Fruit fly (Drosophila melanogaster) whole organism, prepupa: ENCODE results near the gene CG32161.

ENCODE experiments used
- Blimp-1 ChIP-seq: fragments of 200-800 bp; sonication (Bioruptor generic); optimal IDR thresholded peaks from 3 replicates; lab custom pipeline; 2017; ENCODE audit warnings: missing biosample characterization, missing genetic modification characterization, mild to moderate bottlenecking, moderate library complexity, missing genetic modification reagents
- CG10631 ChIP-seq: fragments of 200-800 bp; sonication (Bioruptor generic); optimal IDR thresholded peaks from 2 replicates; lab custom pipeline; 2016; ENCODE audit warnings: missing biosample characterization, missing genetic modification characterization
- CG10669 ChIP-seq: fragments of 200-800 bp; sonication (Bioruptor generic); optimal IDR thresholded peaks from 3 replicates; lab custom pipeline; 2018; ENCODE audit warnings: missing biosample characterization, mild to moderate bottlenecking, missing genetic modification characterization, moderate library complexity
- CG11902 ChIP-seq: fragments of 200-800 bp; sonication (Bioruptor generic); optimal IDR thresholded peaks from 3 replicates; lab custom pipeline; 2016; ENCODE audit warnings: missing biosample characterization, missing genetic modification characterization
- CG15336 ChIP-seq: fragments of 200-800 bp; sonication (Bioruptor generic); IDR thresholded peaks from 2 replicates; pipeline ENCODE4 v1.3.6; 2022; ENCODE audit warnings: missing biosample characterization, missing genetic modification characterization
- CG1621 ChIP-seq: fragments of 200-800 bp; sonication (Bioruptor generic); optimal IDR thresholded peaks from 3 replicates; lab custom pipeline; 2018; ENCODE audit warnings: missing biosample characterization, mild to moderate bottlenecking, missing genetic modification characterization
- CG16779 ChIP-seq: fragments of 200-800 bp; sonication (Bioruptor generic); optimal IDR thresholded peaks from 3 replicates; lab custom pipeline; 2017; ENCODE audit warnings: missing biosample characterization, mild to moderate bottlenecking, missing genetic modification characterization
- CG34406 ChIP-seq: fragments of 200-800 bp; sonication (Bioruptor generic); optimal IDR thresholded peaks from 3 replicates; lab custom pipeline; 2016; ENCODE audit warnings: missing biosample characterization, missing genetic modification characterization
- CG3919 ChIP-seq: fragments of 200-800 bp; sonication (Bioruptor generic); optimal IDR thresholded peaks from 3 replicates; lab custom pipeline; 2016; ENCODE audit warnings: missing biosample characterization, missing genetic modification characterization
- CG4318 ChIP-seq: fragments of 200-800 bp; sonication (Bioruptor generic); optimal IDR thresholded peaks from 3 replicates; lab custom pipeline; 2017; ENCODE audit warnings: missing biosample characterization, mild to moderate bottlenecking, missing genetic modification characterization
- CG6163 ChIP-seq: fragments of 200-800 bp; sonication (Bioruptor generic); IDR thresholded peaks from 3 replicates; pipeline ENCODE4 v1.3.6; 2022; ENCODE audit warnings: missing biosample characterization, missing genetic modification characterization
- CG6792 ChIP-seq: fragments of 200-800 bp; sonication (Bioruptor generic); optimal IDR thresholded peaks from 3 replicates; lab custom pipeline; 2016; ENCODE audit warnings: missing biosample characterization, missing genetic modification characterization
- CG6808 ChIP-seq: fragments of 200-800 bp; sonication (Bioruptor generic); optimal IDR thresholded peaks from 3 replicates; lab custom pipeline; 2017; ENCODE audit warnings: missing biosample characterization, missing genetic modification characterization, mild to moderate bottlenecking, moderate library complexity, missing genetic modification reagents
- CG6854 ChIP-seq: fragments of 200-800 bp; sonication (Bioruptor generic); optimal IDR thresholded peaks from 2 replicates; lab custom pipeline; 2017; ENCODE audit warnings: missing biosample characterization, mild to moderate bottlenecking, missing genetic modification characterization
- CG7368 ChIP-seq: fragments of 200-800 bp; sonication (Bioruptor generic); optimal IDR thresholded peaks from 3 replicates; lab custom pipeline; 2016; ENCODE audit warnings: missing biosample characterization, missing genetic modification characterization
- CG8632 ChIP-seq: fragments of 200-800 bp; sonication (Bioruptor generic); optimal IDR thresholded peaks from 3 replicates; lab custom pipeline; 2016; ENCODE audit warnings: missing biosample characterization, missing genetic modification characterization
- Eip75B ChIP-seq: fragments of 200-800 bp; sonication (Bioruptor generic); optimal IDR thresholded peaks from 3 replicates; lab custom pipeline; 2016; ENCODE audit warnings: missing biosample characterization, missing genetic modification characterization
- Eip78C ChIP-seq: fragments of 200-800 bp; sonication (Bioruptor generic); peaks from one replicate; lab custom pipeline; 2016; ENCODE audit warnings: missing biosample characterization, missing genetic modification characterization
- Eip93F ChIP-seq: fragments of 200-800 bp; sonication (Bioruptor generic); optimal IDR thresholded peaks from 2 replicates; lab custom pipeline; 2016; ENCODE audit warnings: missing biosample characterization, mild to moderate bottlenecking, missing genetic modification characterization
- Ets96B ChIP-seq: fragments of 200-800 bp; optimal IDR thresholded peaks from 2 replicates; lab custom pipeline; 2019; ENCODE audit warnings: missing biosample characterization, mild to moderate bottlenecking, missing genetic modification characterization, moderate library complexity
- Gug ChIP-seq: fragments of 200-800 bp; sonication (Bioruptor generic); IDR thresholded peaks from 2 replicates; pipeline ENCODE4 v1.3.6; 2022; ENCODE audit warnings: missing biosample characterization, missing genetic modification characterization
- Hr38 ChIP-seq: sonication (Bioruptor generic); optimal IDR thresholded peaks from 2 replicates; lab custom pipeline; 2016; ENCODE audit warnings: missing biosample characterization, missing genetic modification characterization
- Hr39 ChIP-seq: fragments of 200-800 bp; sonication (Bioruptor generic); optimal IDR thresholded peaks from 2 replicates; lab custom pipeline; 2016; ENCODE audit warnings: missing biosample characterization, missing genetic modification characterization
- Lpt ChIP-seq: fragments of 200-800 bp; sonication (Bioruptor generic); optimal IDR thresholded peaks from 3 replicates; lab custom pipeline; 2016; ENCODE audit warnings: missing biosample characterization, missing genetic modification characterization
- Met ChIP-seq: fragments of 200-800 bp; sonication (Bioruptor generic); optimal IDR thresholded peaks from 3 replicates; lab custom pipeline; 2016; ENCODE audit warnings: missing biosample characterization, missing genetic modification characterization
- Sox102F ChIP-seq: fragments of 200-800 bp; sonication (Bioruptor generic); optimal IDR thresholded peaks from 2 replicates; lab custom pipeline; 2016; ENCODE audit warnings: missing biosample characterization, mild to moderate bottlenecking, missing genetic modification characterization
- Sox15 ChIP-seq: fragments of 200-800 bp; sonication (Bioruptor generic); optimal IDR thresholded peaks from 3 replicates; lab custom pipeline; 2016; ENCODE audit warnings: missing biosample characterization, missing genetic modification characterization
- dac ChIP-seq: fragments of 200-800 bp; sonication (Bioruptor generic); optimal IDR thresholded peaks from 2 replicates; lab custom pipeline; 2017; ENCODE audit warnings: missing biosample characterization, mild to moderate bottlenecking, missing genetic modification characterization
- eg ChIP-seq: fragments of 200-800 bp; sonication (Bioruptor generic); IDR thresholded peaks from 3 replicates; pipeline ENCODE4 v1.3.6; 2022; ENCODE audit warnings: missing biosample characterization, missing genetic modification characterization
- fd59A ChIP-seq: fragments of 200-800 bp; sonication (Bioruptor generic); optimal IDR thresholded peaks from 2 replicates; lab custom pipeline; 2017; ENCODE audit warnings: missing biosample characterization, mild to moderate bottlenecking, missing genetic modification characterization, missing genetic modification reagents
- net ChIP-seq: fragments of 200-800 bp; sonication (Bioruptor generic); optimal IDR thresholded peaks from 3 replicates; lab custom pipeline; 2016; ENCODE audit warnings: missing biosample characterization, missing genetic modification characterization
- salr ChIP-seq, 2 experiments: fragments of 200-800 bp; sonication (Bioruptor generic); optimal IDR thresholded peaks; 3 replicates each; lab custom pipeline; 2016 to 2018; ENCODE audit warnings: missing biosample characterization in 2 of 2, missing genetic modification characterization in 2 of 2, mild to moderate bottlenecking in 1 of 2
- spab ChIP-seq: fragments of 200-800 bp; sonication (Bioruptor generic); optimal IDR thresholded peaks from 2 replicates; lab custom pipeline; 2017; ENCODE audit warnings: missing biosample characterization, mild to moderate bottlenecking, missing genetic modification characterization, missing genetic modification reagents
- svp ChIP-seq: fragments of 200-800 bp; sonication (Bioruptor generic); peaks from one replicate; lab custom pipeline; 2016; ENCODE audit warnings: missing biosample characterization, missing genetic modification characterization
- topi ChIP-seq: fragments of 200-800 bp; sonication (Bioruptor generic); optimal IDR thresholded peaks from 3 replicates; lab custom pipeline; 2016; ENCODE audit warnings: missing biosample characterization, missing genetic modification characterization
- vri ChIP-seq: fragments of 200-800 bp; sonication (Bioruptor generic); optimal IDR thresholded peaks from 3 replicates; lab custom pipeline; 2016; ENCODE audit warnings: missing biosample characterization, mild to moderate bottlenecking, missing genetic modification characterization

CG32161 gene

DNA sequence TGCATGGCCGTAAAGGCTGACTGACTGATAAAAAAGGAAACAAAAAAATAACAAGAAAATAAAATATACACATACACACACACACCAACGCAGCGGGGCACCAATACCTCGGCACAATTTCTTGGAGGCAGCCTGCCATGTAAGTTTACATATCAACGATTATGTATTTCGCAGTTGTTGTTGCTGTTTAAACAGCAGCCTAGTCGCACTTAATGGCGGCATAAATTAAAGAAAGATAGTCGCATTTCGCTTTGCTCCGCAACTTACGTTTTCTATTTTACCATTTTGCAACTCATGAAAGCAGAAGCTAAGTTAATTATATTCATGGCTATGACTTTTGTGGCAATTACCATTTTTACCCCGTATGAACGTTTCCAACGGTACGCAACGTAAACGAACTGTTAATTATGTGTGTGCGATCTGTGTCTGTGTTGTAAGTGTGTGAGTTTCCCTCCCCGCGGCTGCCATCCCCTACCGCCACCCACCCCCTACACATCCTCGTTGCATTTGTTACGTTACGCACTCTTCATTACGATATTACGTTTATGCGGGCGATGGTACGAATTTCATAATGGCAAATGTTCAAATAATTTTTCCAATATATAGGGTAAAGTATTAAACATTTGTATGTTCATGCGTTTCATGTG, 8.5 kb downstream of the CG32161 start (continued):
- peak in 1 of 2 experiments; percentile 4 for TF ChIP-seq salr (GFP tag; optimal IDR thresholded peaks at IDR 0.05; lab: Kevin White, UChicago)
- TF ChIP-seq spab, result peak; percentile 49
- no peak for TF ChIP-seq CG8632 (GFP tag; lab: Kevin White, UChicago)
- TF ChIP-seq CG11902 (GFP tag; lab: Kevin White, UChicago), result no peak
- TF ChIP-seq Eip93F (GFP tag; lab: Kevin White, UChicago), result no peak
- TF ChIP-seq Ets96B (tag; lab: Kevin White, UChicago), result peak; percentile 47
- peak; percentile 73 for TF ChIP-seq Eip78C (GFP tag; lab: Kevin White, UChicago)
- TF ChIP-seq CG1621, result peak; percentile 0
- TF ChIP-seq dac, result no peak
- TF ChIP-seq CG6163 (GFP tag; lab: Robert Waterston, UW), result 0 out of 3 replicates have a peak, but pooled peaks have one; percentile 39
- TF ChIP-seq, all 60 proteins: peak for 11

DNA sequence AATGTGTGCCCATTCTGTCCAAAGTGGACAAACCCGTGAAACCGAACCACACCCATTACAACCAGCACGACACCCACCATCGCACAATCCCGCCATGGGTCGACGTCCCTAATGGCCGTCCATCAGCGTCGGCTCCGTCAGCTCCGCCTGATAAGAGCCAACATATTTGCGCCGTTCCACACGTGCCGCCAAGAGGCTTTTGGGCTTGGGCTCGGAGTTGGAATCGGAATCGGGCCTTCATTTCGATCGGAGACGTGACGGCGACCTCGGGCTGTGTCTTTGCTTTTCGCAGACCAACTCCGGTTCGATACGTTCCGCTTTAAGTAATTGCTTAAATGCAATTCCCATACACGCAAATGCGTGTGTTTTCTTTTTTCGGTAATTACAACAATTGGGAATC, 9.3 kb downstream of the CG32161 start:
- TF ChIP-seq CG11902 (GFP tag; lab: Kevin White, UChicago) (no peak), salr (GFP tag; optimal IDR thresholded peaks at IDR 0.05; lab: Kevin White, UChicago) (no peak), CG7368 (GFP tag; lab: Kevin White, UChicago) (no peak), net (GFP tag; lab: Kevin White, UChicago) (no peak), Eip75B (GFP tag; lab: Kevin White, UChicago) (no peak), topi (GFP tag; lab: Kevin White, UChicago) (no peak), CG6792 (GFP tag; lab: Kevin White, UChicago) (no peak)

DNA sequence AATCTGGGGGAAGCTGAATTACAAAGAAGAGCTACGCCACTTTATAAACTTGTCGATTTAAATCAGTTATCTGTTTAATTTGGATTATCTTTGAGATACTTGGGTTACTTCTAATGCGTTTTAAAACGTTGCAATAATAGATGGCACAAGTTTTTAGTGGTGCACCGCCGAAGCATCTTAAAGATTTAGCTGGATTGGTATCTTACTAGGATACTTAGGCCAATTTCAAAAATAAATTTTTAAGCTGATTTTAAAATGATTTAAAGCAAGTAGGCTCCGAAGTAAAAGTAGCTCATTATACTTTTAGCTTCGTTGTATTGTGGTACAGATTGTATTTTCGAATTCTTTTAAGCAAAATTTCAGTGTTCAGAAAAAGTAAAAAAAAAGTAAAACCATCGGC, 12.8 kb downstream of the CG32161 start, which contains the start of gene sinah:
Gene sinah (plus strand): TSS at position 301 of the 400 bp plus-strand sequence.
- TF ChIP-seq CG1621, result no peak
- TF ChIP-seq Eip75B (GFP tag; lab: Kevin White, UChicago), result no peak
- TF ChIP-seq Hr39 (GFP tag; lab: Kevin White, UChicago), result no peak

DNA sequence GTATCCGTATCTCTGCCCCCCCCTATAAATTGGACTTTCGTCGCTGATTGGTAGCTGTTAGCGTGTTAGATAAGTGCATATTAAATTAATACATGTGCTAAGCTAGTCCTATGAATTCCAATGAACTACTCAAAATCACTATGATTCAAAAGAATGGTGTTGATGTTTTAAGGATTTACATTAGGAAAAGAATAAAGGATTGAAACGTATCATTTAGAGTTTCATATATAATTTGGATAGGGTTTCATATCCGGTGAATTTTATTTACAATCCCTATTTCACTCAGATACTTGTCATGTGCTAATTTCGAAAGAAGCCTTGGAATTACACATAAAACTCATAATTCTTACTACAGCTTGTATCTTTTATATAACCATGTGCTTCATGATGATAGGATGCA, 14.3 kb downstream of the CG32161 start, which contains the start of gene CG13029:
Gene CG13029 (plus strand): TSS at position 301 of the 400 bp plus-strand sequence.
- TF ChIP-seq CG1621, result no peak
- no peak for TF ChIP-seq Blimp-1 (GFP tag; lab: Kevin White, UChicago)
- TF ChIP-seq fd59A (GFP tag; lab: Kevin White, UChicago), result no peak
- no peak for TF ChIP-seq CG3919 (GFP tag; lab: Kevin White, UChicago)
- no peak for TF ChIP-seq net (GFP tag; lab: Kevin White, UChicago)

DNA sequence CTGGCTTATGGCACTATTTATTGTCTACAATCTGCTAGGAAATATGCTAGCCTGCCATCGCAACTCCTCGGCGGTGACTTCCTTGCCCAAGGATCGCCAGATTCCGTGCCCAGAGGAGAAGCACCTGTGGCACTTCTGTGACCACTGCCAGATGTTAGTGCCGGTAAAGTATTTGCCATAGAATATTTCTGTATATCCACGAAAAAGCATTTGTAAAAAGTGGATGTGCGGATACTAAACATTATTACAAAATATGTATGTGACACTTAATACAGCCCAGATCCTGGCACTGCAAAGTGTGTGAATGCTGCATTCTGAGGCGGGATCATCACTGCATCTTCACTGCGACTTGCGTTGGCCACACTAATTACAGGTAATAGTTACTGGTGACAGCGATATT, 14.9 kb downstream of the CG32161 start:
- no peak for TF ChIP-seq CG6808 (GFP tag; lab: Kevin White, UChicago)
- no peak for TF ChIP-seq CG16779 (tag; lab: Kevin White, UChicago)
- TF ChIP-seq topi (GFP tag; lab: Kevin White, UChicago), result no peak
- TF ChIP-seq vri, result no peak
- TF ChIP-seq CG15336 (GFP tag; lab: Robert Waterston, UW), result no peak
- no peak for TF ChIP-seq Ets96B (tag; lab: Kevin White, UChicago)
- TF ChIP-seq Eip75B (GFP tag; lab: Kevin White, UChicago), result no peak
- TF ChIP-seq Gug (GFP tag; lab: Robert Waterston, UW), result no peak

DNA sequence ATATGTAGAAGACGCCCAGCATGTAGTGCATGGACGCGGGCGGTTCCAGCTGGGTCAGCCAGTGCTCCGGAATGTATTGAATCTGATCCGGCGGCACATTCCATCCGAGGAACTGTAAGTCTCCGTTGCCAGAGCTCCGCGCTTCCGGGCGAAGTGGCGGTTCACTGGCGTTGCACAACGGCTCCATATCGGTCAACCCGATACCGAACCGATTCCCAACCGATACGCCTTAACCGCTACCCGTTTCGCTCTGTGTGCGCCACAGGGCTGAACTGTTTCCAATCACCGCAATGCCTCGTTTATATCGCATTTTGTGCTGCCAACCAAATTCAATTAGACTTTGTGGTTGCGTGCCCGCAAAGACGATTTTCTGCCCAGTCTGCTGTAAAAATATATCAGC, 16.3 kb downstream of the CG32161 start, which contains the start of gene Rh4:
Gene Rh4 (minus strand): TSS at position 234 of the 400 bp plus-strand sequence.
- no peak for TF ChIP-seq Hr38 (GFP tag; lab: Kevin White, UChicago)
- TF ChIP-seq salr (GFP tag; optimal IDR thresholded peaks at IDR 0.05; lab: Kevin White, UChicago), result no peak
- no peak for TF ChIP-seq CG4318
- TF ChIP-seq CG16779 (tag; lab: Kevin White, UChicago), result no peak
- no peak for TF ChIP-seq Eip75B (GFP tag; lab: Kevin White, UChicago)
- no peak for TF ChIP-seq CG6808 (GFP tag; lab: Kevin White, UChicago)
- no peak for TF ChIP-seq Sox15 (GFP tag; lab: Kevin White, UChicago)
- no peak for TF ChIP-seq CG3919 (GFP tag; lab: Kevin White, UChicago)
- TF ChIP-seq Sox102F, result no peak
- TF ChIP-seq Ets96B (tag; lab: Kevin White, UChicago), result no peak
- TF ChIP-seq CG34406 (GFP tag; lab: Kevin White, UChicago), result no peak
- no peak for TF ChIP-seq eg (GFP tag; lab: Robert Waterston, UW)
- TF ChIP-seq svp (GFP tag; lab: Kevin White, UChicago), result no peak
- TF ChIP-seq vri, result no peak
- TF ChIP-seq CG10631 (GFP tag; lab: Kevin White, UChicago), result no peak
- no peak for TF ChIP-seq CG6854 (GFP tag; lab: Kevin White, UChicago)
- no peak for TF ChIP-seq CG1621
- TF ChIP-seq Lpt (GFP tag; lab: Kevin White, UChicago), result no peak
- no peak for TF ChIP-seq CG10669 (GFP tag; lab: Kevin White, UChicago)
- TF ChIP-seq Met, result no peak
